Fruit fly (Drosophila melanogaster): Measurements from ENCODE around the gene Hsp68.

Hsp68 gene

DNA sequence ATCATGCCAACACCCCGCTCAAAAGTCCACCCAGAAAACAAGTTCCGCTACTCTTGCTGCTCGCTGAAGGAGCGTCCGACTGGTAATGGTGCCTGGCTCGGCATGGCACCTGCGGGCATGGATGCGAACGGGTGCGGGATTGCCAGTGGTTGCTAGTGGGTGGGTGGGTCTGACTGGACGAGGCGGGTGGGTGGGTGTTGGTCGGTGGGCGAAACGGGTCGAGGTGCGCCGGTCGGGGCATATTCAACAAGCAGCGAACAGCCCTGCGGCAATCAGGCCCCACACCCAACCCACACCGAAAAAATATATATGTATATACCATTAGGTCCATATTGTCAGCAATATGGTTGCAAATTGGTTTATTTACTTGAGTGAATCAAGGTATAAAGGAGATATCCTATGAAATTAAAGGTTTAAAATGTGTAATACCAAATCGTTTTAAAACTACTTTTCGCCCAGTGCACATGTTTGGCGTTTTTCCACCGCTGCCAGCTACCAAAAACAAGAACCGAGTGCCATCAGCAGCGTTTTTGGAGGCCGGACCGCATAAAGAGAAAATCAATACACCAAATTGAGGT is 46.4 kb downstream of the Hsp68 start (continued):
- TF ChIP-seq sob (GFP tag; IDR thresholded peaks at IDR 0.05) (peak; percentile 53; the same call in 1 of the 2 replicates), ci (GFP tag; IDR thresholded peaks at IDR 0.05) (peak; percentile 79), chm (GFP tag; IDR thresholded peaks at IDR 0.05) (no peak), tap (tag; optimal IDR thresholded peaks at IDR 0.05) (peak; percentile 62), hth (optimal IDR thresholded peaks at IDR 0.05) (no peak), CG2202 (tag; optimal IDR thresholded peaks at IDR 0.05) (no peak), CG6254 (GFP tag; optimal IDR thresholded peaks at IDR 0.05) (no peak), nau (GFP tag; optimal IDR thresholded peaks at IDR 0.05) (no peak), CG14667 (GFP tag; IDR thresholded peaks at IDR 0.05) (peak; percentile 25; the same call in 1 of the 2 replicates), Atf3 (GFP tag; optimal IDR thresholded peaks at IDR 0.05) (no peak), cas (GFP tag; IDR thresholded peaks at IDR 0.05) (no peak), Dbx (GFP tag; IDR thresholded peaks at IDR 0.05) (peak; percentile 83), Hey (tag; optimal IDR thresholded peaks at IDR 0.05) (no peak), CG8944 (GFP tag; optimal IDR thresholded peaks at IDR 0.05) (no peak), chif (GFP tag; optimal IDR thresholded peaks at IDR 0.05) (peak in 1 of 2 experiments; percentile 1), Taf1 (GFP tag; IDR thresholded peaks at IDR 0.05) (peak; percentile 28; the same call in 1 of the 2 replicates), tin (GFP tag; optimal IDR thresholded peaks at IDR 0.05) (no peak), tio (GFP tag; optimal IDR thresholded peaks at IDR 0.05) (no peak), dimm (GFP tag; IDR thresholded peaks at IDR 0.05) (no peak), CG7839 (tag; optimal IDR thresholded peaks at IDR 0.05) (peak; percentile 72), Mad (GFP tag; optimal IDR thresholded peaks at IDR 0.05) (peak; percentile 5), shn (GFP tag; optimal IDR thresholded peaks at IDR 0.05) (no peak), CG2678 (tag; optimal IDR thresholded peaks at IDR 0.05) (peak; percentile 69), mirr (GFP tag; optimal IDR thresholded peaks at IDR 0.05) (peak; percentile 9), CG10431 (GFP tag; optimal IDR thresholded peaks at IDR 0.05) (no peak), CG3726 (GFP tag; IDR thresholded peaks at IDR 0.05) (0 out of 3 replicates have a peak, but pooled peaks have one; percentile 56), Lhr (GFP tag; optimal IDR thresholded peaks at IDR 0.05) (no peak), dati (GFP tag; IDR thresholded peaks at IDR 0.05) (no peak), Side (GFP tag; optimal IDR thresholded peaks at IDR 0.05) (no peak), CG2116 (GFP tag; optimal IDR thresholded peaks at IDR 0.05) (no peak), CG6854 (GFP tag; optimal IDR thresholded peaks at IDR 0.05) (peak; percentile 36), Xrp1 (GFP tag; IDR thresholded peaks at IDR 0.05) (peak; percentile 65; the same call in 1 of the 2 replicates), Vsx1 (GFP tag; optimal IDR thresholded peaks at IDR 0.05) (peak; percentile 11), Hr3 (GFP tag; optimal IDR thresholded peaks at IDR 0.05) (peak; percentile 49), CG9727 (GFP tag; optimal IDR thresholded peaks at IDR 0.05) (peak; percentile 56), repo (GFP tag; optimal IDR thresholded peaks at IDR 0.05) (no peak), br (optimal IDR thresholded peaks at IDR 0.05) (no peak), gro (GFP tag; optimal IDR thresholded peaks at IDR 0.05) (no peak), Poxn (GFP tag; IDR thresholded peaks at IDR 0.05) (no peak), CG11504 (tag; optimal IDR thresholded peaks at IDR 0.05) (peak; percentile 78), NfI (GFP tag; optimal IDR thresholded peaks at IDR 0.05) (peak; percentile 49), HmgZ (tag; optimal IDR thresholded peaks at IDR 0.05) (peak; percentile 34), sisA (GFP tag; IDR thresholded peaks at IDR 0.05) (peak; percentile 67), ro (GFP tag; IDR thresholded peaks at IDR 0.05) (no peak), Hmr (GFP tag; optimal IDR thresholded peaks at IDR 0.05) (peak; percentile 74), CG14441 (GFP tag; IDR thresholded peaks at IDR 0.05) (peak; percentile 73), CG13775 (GFP tag; optimal IDR thresholded peaks at IDR 0.05) (peak; percentile 40), ab (GFP tag; optimal IDR thresholded peaks at IDR 0.05) (no peak), Sin3A (optimal IDR thresholded peaks at IDR 0.05) (no peak), Eip74EF (GFP tag; optimal IDR thresholded peaks at IDR 0.05) (peak in 1 of 2 experiments; percentile 36), salm (tag; optimal IDR thresholded peaks at IDR 0.05) (no peak), Mes4 (GFP tag; optimal IDR thresholded peaks at IDR 0.05) (no peak)

Data from whole organism, embryonic.